Worm (Caenorhabditis elegans): Measurements from ENCODE around the gene srd-36.

Gene srd-36

ce11 chrX:13262195-13262594 lies 32.4 kb downstream of the srd-36 start, which contains the start of gene K09A11.1:
TSS of gene K09A11.1 (plus strand) at chrX:13262495.
- no peak for TF ChIP-seq tbx-11 (GFP tag; IDR thresholded peaks at IDR 0.05)

- 0 out of 2 replicates have a peak, but pooled peaks have one; percentile 8 for TF ChIP-seq pes-1 (GFP tag; IDR thresholded peaks at IDR 0.05)
These were observed 33.5 kb downstream of the srd-36 start for ce11 chrX:13261037-13261592.

ce11 chrX:13257577-13257976 lies 37.0 kb downstream of the srd-36 start, which contains the start of gene K08H2.10:
TSS of gene K08H2.10 (plus strand) at chrX:13257806.
- TF ChIP-seq hmg-4 (GFP tag; optimal IDR thresholded peaks at IDR 0.05) (no peak), tbx-11 (GFP tag; IDR thresholded peaks at IDR 0.05) (no peak), F13C5.2 (tag; optimal IDR thresholded peaks at IDR 0.05) (no peak), aly-1 (tag; optimal IDR thresholded peaks at IDR 0.05) (no peak), hmbx-1 (tag; optimal IDR thresholded peaks at IDR 0.05) (no peak), ets-7 (tag; optimal IDR thresholded peaks at IDR 0.05) (no peak), ceh-36 (tag; optimal IDR thresholded peaks at IDR 0.05) (no peak), flt-1 (GFP tag; IDR thresholded peaks at IDR 0.05) (no peak), sea-1 (GFP tag; conservative IDR thresholded peaks at IDR 0.05) (no peak), hnd-1 (tag; optimal IDR thresholded peaks at IDR 0.05) (no peak), pes-1 (GFP tag; IDR thresholded peaks at IDR 0.05) (no peak), B0310.2 (tag; optimal IDR thresholded peaks at IDR 0.05) (no peak), tbx-37 (GFP tag; conservative IDR thresholded peaks at IDR 0.05) (no peak), ceh-13 (GFP tag; optimal IDR thresholded peaks at IDR 0.05) (no peak), tra-4 (tag; optimal IDR thresholded peaks at IDR 0.05) (no peak)

- no peak for TF ChIP-seq flt-1 (GFP tag; IDR thresholded peaks at IDR 0.05)
- no peak for TF ChIP-seq sea-1 (GFP tag; conservative IDR thresholded peaks at IDR 0.05)
- TF ChIP-seq tbx-11 (GFP tag; IDR thresholded peaks at IDR 0.05) = no peak
- no peak for TF ChIP-seq F13C5.2 (tag; optimal IDR thresholded peaks at IDR 0.05)
These were observed 42.6 kb downstream of the srd-36 start, which contains the start of gene nhr-32 for ce11 chrX:13251914-13252434. TSS of gene nhr-32 (plus strand) at chrX:13251964.

- TF ChIP-seq F13C5.2 (tag; optimal IDR thresholded peaks at IDR 0.05) = no peak
- peak; percentile 70 for TF ChIP-seq hmg-4 (GFP tag; optimal IDR thresholded peaks at IDR 0.05)
- TF ChIP-seq flt-1 (GFP tag; IDR thresholded peaks at IDR 0.05) = peak; percentile 29; the same call in 1 of the 2 replicates
- 0 out of 2 replicates have a peak, but pooled peaks have one; percentile 35 for TF ChIP-seq tbx-37 (GFP tag; conservative IDR thresholded peaks at IDR 0.05)
- 0 out of 2 replicates have a peak, but pooled peaks have one; percentile 37 for TF ChIP-seq scrt-1 (GFP tag; IDR thresholded peaks at IDR 0.05)
- TF ChIP-seq hmbx-1 (tag; optimal IDR thresholded peaks at IDR 0.05) = no peak
These were observed 43.2 kb downstream of the srd-36 start for ce11 chrX:13251354-13251843.

ce11 chrX:13250163-13250562 lies 44.4 kb downstream of the srd-36 start:
- TF ChIP-seq ama-1 (optimal IDR thresholded peaks at IDR 0.05) = no peak

- TF ChIP-seq hnd-1 (tag; optimal IDR thresholded peaks at IDR 0.05) (no peak), scrt-1 (GFP tag; IDR thresholded peaks at IDR 0.05) (no peak), B0310.2 (tag; optimal IDR thresholded peaks at IDR 0.05) (no peak), flt-1 (GFP tag; IDR thresholded peaks at IDR 0.05) (no peak), F13C5.2 (tag; optimal IDR thresholded peaks at IDR 0.05) (no peak), tra-4 (tag; optimal IDR thresholded peaks at IDR 0.05) (no peak), tbx-37 (GFP tag; conservative IDR thresholded peaks at IDR 0.05) (no peak)
These were observed 45.5 kb downstream of the srd-36 start for ce11 chrX:13249102-13249501.

ce11 chrX:13248265-13248664 lies 46.3 kb downstream of the srd-36 start, which contains the start of gene K08H2.7:
TSS of gene K08H2.7 (minus strand) at chrX:13248437.
- TF ChIP-seq pes-1 (GFP tag; IDR thresholded peaks at IDR 0.05) = no peak
- no peak for TF ChIP-seq tbx-37 (GFP tag; conservative IDR thresholded peaks at IDR 0.05)
- TF ChIP-seq F13C5.2 (tag; optimal IDR thresholded peaks at IDR 0.05) = no peak
- no peak for TF ChIP-seq hmg-4 (GFP tag; optimal IDR thresholded peaks at IDR 0.05)
- TF ChIP-seq scrt-1 (GFP tag; IDR thresholded peaks at IDR 0.05) = no peak
- TF ChIP-seq aly-1 (tag; optimal IDR thresholded peaks at IDR 0.05) = no peak

- TF ChIP-seq scrt-1 (GFP tag; IDR thresholded peaks at IDR 0.05) (no peak), hmbx-1 (tag; optimal IDR thresholded peaks at IDR 0.05) (no peak), F13C5.2 (tag; optimal IDR thresholded peaks at IDR 0.05) (no peak), ets-7 (tag; optimal IDR thresholded peaks at IDR 0.05) (no peak), hnd-1 (tag; optimal IDR thresholded peaks at IDR 0.05) (no peak), ceh-36 (tag; optimal IDR thresholded peaks at IDR 0.05) (no peak), ceh-13 (GFP tag; optimal IDR thresholded peaks at IDR 0.05) (no peak), tbx-11 (GFP tag; IDR thresholded peaks at IDR 0.05) (no peak), B0310.2 (tag; optimal IDR thresholded peaks at IDR 0.05) (no peak), hmg-4 (GFP tag; optimal IDR thresholded peaks at IDR 0.05) (no peak), aly-1 (tag; optimal IDR thresholded peaks at IDR 0.05) (no peak), sea-1 (GFP tag; conservative IDR thresholded peaks at IDR 0.05) (no peak), tra-4 (tag; optimal IDR thresholded peaks at IDR 0.05) (no peak)
These were observed 47.0 kb downstream of the srd-36 start for ce11 chrX:13247614-13248013.
